Worm (Caenorhabditis elegans): ENCODE measurements around the gene fan-1.

DNA sequence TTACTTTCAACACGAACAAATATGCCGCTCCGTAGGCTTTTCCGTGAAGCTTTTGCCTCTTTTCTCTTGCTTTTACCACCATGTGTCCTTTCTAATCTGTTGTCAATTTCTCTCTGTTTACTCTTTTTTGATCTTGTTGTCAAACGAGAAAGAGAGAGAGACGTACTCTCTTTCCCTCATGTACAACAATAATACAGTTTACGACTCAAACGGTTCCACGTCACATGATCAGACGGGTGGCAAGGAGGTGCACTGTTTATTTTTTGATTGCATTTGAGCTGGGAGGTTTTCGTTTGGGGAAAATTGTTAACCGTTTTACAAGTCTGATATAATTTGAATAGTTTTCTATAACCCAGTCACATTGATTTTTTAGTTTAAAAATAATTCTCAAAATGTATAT lies 47.6 kb upstream of the fan-1 start:
- TF ChIP-seq nhr-237 (tag; optimal IDR thresholded peaks at IDR 0.05), result no peak
- no peak for TF ChIP-seq pqm-1 (tag; optimal IDR thresholded peaks at IDR 0.05)
- TF ChIP-seq lin-39 (tag; optimal IDR thresholded peaks at IDR 0.05), result no peak
- no peak for TF ChIP-seq arid-1 (GFP tag; conservative IDR thresholded peaks at IDR 0.05)
- TF ChIP-seq ceh-82 (tag; optimal IDR thresholded peaks at IDR 0.05), result no peak
- no peak for TF ChIP-seq F26F4.8 (GFP tag; conservative IDR thresholded peaks at IDR 0.05)

Data from whole organism, L4 larva.